Fruit fly (Drosophila melanogaster) whole organism, embryonic: Measurements from ENCODE around the gene CG14020.
A peak's percentile ranks its signal among the peaks of the same experiment; 100 is the strongest.

ENCODE experiments used
- CG12071 ChIP-seq: fragments of 200-800 bp; sonication (Bioruptor generic); optimal IDR thresholded peaks from 3 replicates; lab custom pipeline; 2018; ENCODE audit warnings: missing biosample characterization, mild to moderate bottlenecking, missing genetic modification characterization
- CG12942 ChIP-seq: fragments of 200-800 bp; sonication (Bioruptor generic); optimal IDR thresholded peaks from 3 replicates; lab custom pipeline; 2016; ENCODE audit warnings: missing biosample characterization, missing genetic modification characterization
- CG17612 ChIP-seq: fragments of 200-800 bp; sonication (Bioruptor generic); IDR thresholded peaks from 2 replicates; pipeline ENCODE4 v1.3.6; 2022; ENCODE audit warnings: missing biosample characterization, missing genetic modification characterization
- CG17912 ChIP-seq: fragments of 200-800 bp; sonication (Bioruptor generic); optimal IDR thresholded peaks from 2 replicates; lab custom pipeline; 2018; ENCODE audit warnings: missing biosample characterization, mild to moderate bottlenecking, missing genetic modification characterization
- CG18011 ChIP-seq: fragments of 200-800 bp; sonication (Bioruptor generic); optimal IDR thresholded peaks from 2 replicates; lab custom pipeline; 2017; ENCODE audit warnings: missing biosample characterization, missing genetic modification characterization, mild to moderate bottlenecking, moderate library complexity, missing genotype
- CG30431 ChIP-seq: fragments of 200-800 bp; sonication (Bioruptor generic); optimal IDR thresholded peaks from 2 replicates; lab custom pipeline; 2017; ENCODE audit warnings: missing biosample characterization, missing genetic modification characterization
- CG4404 ChIP-seq: fragments of 200-800 bp; sonication (Bioruptor generic); IDR thresholded peaks from 2 replicates; pipeline ENCODE4 v1.3.6; 2022; ENCODE audit warnings: missing biosample characterization, missing genetic modification characterization
- CG5245 ChIP-seq: fragments of 200-800 bp; sonication (Bioruptor generic); optimal IDR thresholded peaks from 3 replicates; lab custom pipeline; 2016; ENCODE audit warnings: missing biosample characterization, missing genetic modification characterization
- CG6654 ChIP-seq: fragments of 200-800 bp; sonication (Bioruptor generic); optimal IDR thresholded peaks from 2 replicates; lab custom pipeline; 2017; ENCODE audit warnings: missing biosample characterization, mild to moderate bottlenecking, missing genetic modification characterization
- CG6689 ChIP-seq: fragments of 200-800 bp; sonication (Bioruptor generic); IDR thresholded peaks from 2 replicates; pipeline ENCODE4 v1.3.6; 2022; ENCODE audit warnings: missing biosample characterization, missing genetic modification characterization
- CG7928 ChIP-seq: fragments of 200-800 bp; sonication (Bioruptor generic); optimal IDR thresholded peaks from 2 replicates; lab custom pipeline; 2017; ENCODE audit warnings: missing biosample characterization, mild to moderate bottlenecking, missing genetic modification characterization
- CrebB ChIP-seq: fragments of 200-800 bp; sonication (Bioruptor generic); optimal IDR thresholded peaks from 3 replicates; lab custom pipeline; 2018; ENCODE audit warnings: missing biosample characterization, mild to moderate bottlenecking, missing genetic modification characterization
- Deaf1 ChIP-seq: fragments of 200-800 bp; optimal IDR thresholded peaks from 3 replicates; lab custom pipeline; 2019; ENCODE audit warnings: missing biosample characterization, mild to moderate bottlenecking, missing genetic modification characterization, moderate library complexity
- ERR ChIP-seq: fragments of 200-800 bp; sonication (Bioruptor generic); optimal IDR thresholded peaks from 2 replicates; lab custom pipeline; 2016; ENCODE audit warnings: missing biosample characterization, missing genetic modification characterization
- Max ChIP-seq: fragments of 200-800 bp; sonication (Bioruptor generic); optimal IDR thresholded peaks from 2 replicates; lab custom pipeline; 2016; ENCODE audit warnings: missing biosample characterization, mild to moderate bottlenecking, missing genetic modification characterization
- NFAT ChIP-seq: fragments of 200-800 bp; sonication (Bioruptor generic); IDR thresholded peaks from 2 replicates; pipeline ENCODE4 v1.3.6; 2022; ENCODE audit warnings: missing biosample characterization, missing genetic modification characterization
- Neu2 ChIP-seq: fragments of 200-800 bp; sonication (Bioruptor generic); optimal IDR thresholded peaks from 3 replicates; lab custom pipeline; 2016; ENCODE audit warnings: missing biosample characterization, missing genetic modification characterization, borderline replicate concordance
- Six4 ChIP-seq: fragments of 200-800 bp; sonication (Bioruptor generic); optimal IDR thresholded peaks from 2 replicates; lab custom pipeline; 2016; ENCODE audit warnings: missing biosample characterization, missing genetic modification characterization
- ab ChIP-seq: fragments of 200-800 bp; sonication (Bioruptor generic); optimal IDR thresholded peaks from 2 replicates; lab custom pipeline; 2016; ENCODE audit warnings: missing biosample characterization, missing genetic modification characterization
- crol ChIP-seq: fragments of 200-800 bp; sonication (Bioruptor generic); IDR thresholded peaks from 2 replicates; pipeline ENCODE4 v1.3.6; 2022; ENCODE audit warnings: missing biosample characterization, missing genetic modification characterization
- da ChIP-seq: fragments of 200-800 bp; sonication (Bioruptor generic); optimal IDR thresholded peaks from 2 replicates; lab custom pipeline; 2016; ENCODE audit warnings: missing biosample characterization, missing genetic modification characterization
- dm ChIP-seq: fragments of 200-800 bp; sonication (Bioruptor generic); optimal IDR thresholded peaks from 3 replicates; lab custom pipeline; 2016; ENCODE audit warnings: missing biosample characterization, missing genetic modification characterization
- ems ChIP-seq: fragments of 200-800 bp; sonication (Bioruptor generic); optimal IDR thresholded peaks from 3 replicates; lab custom pipeline; 2016; ENCODE audit warnings: missing biosample characterization, missing genetic modification characterization
- fd102C ChIP-seq: fragments of 200-800 bp; sonication (Bioruptor generic); optimal IDR thresholded peaks from 2 replicates; lab custom pipeline; 2018; ENCODE audit warnings: missing biosample characterization, mild to moderate bottlenecking, missing genetic modification characterization, moderate library complexity
- gcm2 ChIP-seq: fragments of 200-800 bp; sonication (Bioruptor generic); optimal IDR thresholded peaks from 2 replicates; lab custom pipeline; 2016; ENCODE audit warnings: missing biosample characterization, missing genetic modification characterization
- gsb ChIP-seq: fragments of 200-800 bp; sonication (Bioruptor generic); IDR thresholded peaks from 2 replicates; pipeline ENCODE4 v1.3.6; 2022; ENCODE audit warnings: missing biosample characterization, missing genetic modification characterization
- gsb-n ChIP-seq: fragments of 200-800 bp; sonication (Bioruptor generic); optimal IDR thresholded peaks from 3 replicates; lab custom pipeline; 2018; ENCODE audit warnings: missing biosample characterization, mild to moderate bottlenecking, missing genetic modification characterization
- hbn ChIP-seq: fragments of 200-800 bp; sonication (Bioruptor generic); IDR thresholded peaks from 2 replicates; pipeline ENCODE4 v1.3.6; 2022; ENCODE audit warnings: missing biosample characterization, missing genetic modification characterization; ENCODE audit not compliant: partially characterized antibody
- hkb ChIP-seq, 2 experiments: fragments of 200-800 bp in 1 of 2; fragments of >200 bp in 1 of 2; sonication (Bioruptor generic) in 1 of 2; IDR thresholded peaks in 1 of 2; optimal IDR thresholded peaks in 1 of 2; 2 replicates each; pipeline versions ENCODE4 v1.3.6 to Lab custom; 2017 to 2022; ENCODE audit warnings: missing biosample characterization in 1 of 2, missing genetic modification characterization in 1 of 2
- ind ChIP-seq: fragments of 200-800 bp; sonication (Bioruptor generic); optimal IDR thresholded peaks from 3 replicates; lab custom pipeline; 2016; ENCODE audit warnings: missing biosample characterization, missing genetic modification characterization
- knrl ChIP-seq: fragments of 200-800 bp; sonication (Bioruptor generic); IDR thresholded peaks from 3 replicates; pipeline ENCODE4 v1.3.6; 2022; ENCODE audit warnings: missing biosample characterization, missing genetic modification characterization; ENCODE audit not compliant: partially characterized antibody
- lola ChIP-seq, 3 experiments: fragments of >200 bp in 2 of 3; fragments of 200-800 bp in 1 of 3; sonication (Bioruptor generic) in 1 of 3; optimal IDR thresholded peaks; 2 replicates each; lab custom pipeline; 2017 to 2019; ENCODE audit warnings: missing biosample characterization in 3 of 3, missing genetic modification characterization in 3 of 3, mild to moderate bottlenecking in 1 of 3, moderate library complexity in 1 of 3
- nerfin-1 ChIP-seq: fragments of 200-800 bp; sonication (Bioruptor generic); optimal IDR thresholded peaks from 3 replicates; lab custom pipeline; 2019; ENCODE audit warnings: missing biosample characterization, mild to moderate bottlenecking, missing genetic modification characterization, moderate library complexity
- nerfin-2 ChIP-seq: fragments of 200-800 bp; sonication (Bioruptor generic); IDR thresholded peaks from 2 replicates; pipeline ENCODE4 v1.3.6; 2022; ENCODE audit warnings: missing biosample characterization, missing genetic modification characterization; ENCODE audit not compliant: partially characterized antibody
- nmo ChIP-seq: fragments of 200-800 bp; sonication (Bioruptor generic); optimal IDR thresholded peaks from 2 replicates; lab custom pipeline; 2018; ENCODE audit warnings: missing biosample characterization, mild to moderate bottlenecking, missing genetic modification characterization, moderate library complexity
- odd ChIP-seq: fragments of 200-800 bp; sonication (Bioruptor generic); optimal IDR thresholded peaks from 2 replicates; lab custom pipeline; 2017; ENCODE audit warnings: missing biosample characterization, mild to moderate bottlenecking, missing genetic modification characterization
- phol ChIP-seq: fragments of 200-800 bp; sonication (Bioruptor generic); optimal IDR thresholded peaks from 3 replicates; lab custom pipeline; 2018; ENCODE audit warnings: missing biosample characterization, mild to moderate bottlenecking, missing genetic modification characterization, moderate library complexity
- psq ChIP-seq: fragments of 200-800 bp; sonication (Bioruptor generic); optimal IDR thresholded peaks from 2 replicates; lab custom pipeline; 2017; ENCODE audit warnings: missing biosample characterization, missing genetic modification characterization
- pum ChIP-seq: fragments of 200-800 bp; sonication (Bioruptor generic); optimal IDR thresholded peaks from 2 replicates; lab custom pipeline; 2016; ENCODE audit warnings: missing biosample characterization, missing genetic modification characterization
- sima ChIP-seq: fragments of 200-800 bp; sonication (Bioruptor generic); optimal IDR thresholded peaks from 2 replicates; lab custom pipeline; 2016; ENCODE audit warnings: missing biosample characterization, missing genetic modification characterization
- stc ChIP-seq: fragments of 200-800 bp; sonication (Bioruptor generic); IDR thresholded peaks from 2 replicates; pipeline ENCODE4 v1.3.6; 2022; ENCODE audit warnings: missing biosample characterization, missing genetic modification characterization
- tin ChIP-seq: fragments of 200-800 bp; sonication (Bioruptor generic); optimal IDR thresholded peaks from 3 replicates; lab custom pipeline; 2016; ENCODE audit warnings: missing biosample characterization, missing genetic modification characterization
- tll ChIP-seq, 2 experiments: fragments of 200-800 bp in 1 of 2; fragments of >200 bp in 1 of 2; sonication (Bioruptor generic) in 1 of 2; optimal IDR thresholded peaks; 2 replicates each; lab custom pipeline; 2017 to 2019; ENCODE audit warnings: missing biosample characterization in 2 of 2, missing genetic modification characterization in 2 of 2, mild to moderate bottlenecking in 1 of 2, moderate library complexity in 1 of 2
- tup ChIP-seq: fragments of 200-800 bp; sonication (Bioruptor generic); optimal IDR thresholded peaks from 2 replicates; lab custom pipeline; 2016; ENCODE audit warnings: missing biosample characterization, mild to moderate bottlenecking, missing genetic modification characterization, moderate library complexity
- vfl ChIP-seq: fragments of 200-800 bp; sonication (Bioruptor generic); optimal IDR thresholded peaks from 2 replicates; lab custom pipeline; 2016; ENCODE audit warnings: missing biosample characterization, missing genetic modification characterization

Gene CG14020

DNA sequence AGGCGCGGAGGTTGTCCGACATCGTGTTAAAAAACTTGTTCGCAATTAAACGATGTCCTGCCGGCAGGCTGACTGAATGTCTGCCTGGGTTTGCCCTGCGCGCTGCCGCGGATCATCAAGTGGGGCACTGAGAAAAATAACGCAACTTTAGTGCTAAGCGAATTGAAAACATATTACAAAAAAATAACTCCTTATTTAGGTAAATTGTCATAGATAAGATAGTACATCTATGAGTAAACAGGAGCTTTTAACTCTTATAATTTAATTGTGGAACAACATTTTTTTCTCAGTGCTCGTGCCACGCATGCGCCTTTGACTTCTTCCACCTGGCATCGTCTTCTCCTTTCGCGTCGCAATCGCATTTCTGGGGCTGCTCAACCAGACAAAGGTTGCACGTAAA is 37.6 kb upstream of the CG14020 start (continued):
- no peak for TF ChIP-seq Max (GFP tag; lab: Kevin White, UChicago)
- no peak for TF ChIP-seq sima
- TF ChIP-seq Six4 = no peak
- no peak for TF ChIP-seq odd
- no peak for TF ChIP-seq Deaf1 (tag; lab: Kevin White, UChicago)
- no peak for TF ChIP-seq dm (GFP tag; lab: Kevin White, UChicago)
- no peak for TF ChIP-seq ERR
- no peak for TF ChIP-seq CG17912 (GFP tag; lab: Kevin White, UChicago)
- no peak for TF ChIP-seq hbn (GFP tag; lab: Robert Waterston, UW)
- TF ChIP-seq vfl (GFP tag; lab: Kevin White, UChicago) = no peak
- TF ChIP-seq tll (GFP tag; optimal IDR thresholded peaks at IDR 0.05; lab: Kevin White, UChicago) = no peak
- TF ChIP-seq gcm2 (GFP tag; lab: Kevin White, UChicago) = no peak
- TF ChIP-seq hkb (optimal IDR thresholded peaks at IDR 0.05; lab: Kevin White, UChicago) = no peak
- no peak for TF ChIP-seq hkb (GFP tag; IDR thresholded peaks at IDR 0.05; lab: Robert Waterston, UW)
- peak in 1 of 3 experiments; percentile 36 for TF ChIP-seq lola (GFP tag; optimal IDR thresholded peaks at IDR 0.05; lab: Kevin White, UChicago)
- no peak for TF ChIP-seq CG5245 (GFP tag; lab: Kevin White, UChicago)
- no peak for TF ChIP-seq ems
- TF ChIP-seq CG6689 (GFP tag; lab: Robert Waterston, UW) = 0 out of 2 replicates have a peak, but pooled peaks have one; percentile 20
- no peak for TF ChIP-seq fd102C (GFP tag; lab: Kevin White, UChicago)
- TF ChIP-seq CG4404 (GFP tag; lab: Robert Waterston, UW) = 0 out of 2 replicates have a peak, but pooled peaks have one; percentile 30
- no peak for TF ChIP-seq crol (GFP tag; lab: Robert Waterston, UW)
- no peak for TF ChIP-seq psq (GFP tag; lab: Kevin White, UChicago)
- no peak for TF ChIP-seq knrl (GFP tag; lab: Robert Waterston, UW)
- TF ChIP-seq CG12071 (GFP tag; lab: Kevin White, UChicago) = no peak
- TF ChIP-seq da (GFP tag; lab: Kevin White, UChicago) = no peak
- no peak for TF ChIP-seq pum (GFP tag; lab: Kevin White, UChicago)
- TF ChIP-seq CrebB (tag; lab: Kevin White, UChicago) = no peak
- no peak for TF ChIP-seq nerfin-2 (GFP tag; lab: Robert Waterston, UW)
- TF ChIP-seq gsb (GFP tag; lab: Robert Waterston, UW) = no peak
- no peak for TF ChIP-seq gsb-n (tag; lab: Kevin White, UChicago)
- TF ChIP-seq NFAT = no peak
- no peak for TF ChIP-seq CG7928 (GFP tag; lab: Kevin White, UChicago)
- no peak for TF ChIP-seq ab (GFP tag; lab: Kevin White, UChicago)
- no peak for TF ChIP-seq CG30431
- TF ChIP-seq tup (GFP tag; lab: Kevin White, UChicago) = no peak
- TF ChIP-seq Neu2 = no peak
- TF ChIP-seq stc = 0 out of 2 replicates have a peak, but pooled peaks have one; percentile 11
- TF ChIP-seq CG6654 (GFP tag; lab: Kevin White, UChicago) = no peak
- TF ChIP-seq ind (GFP tag; lab: Kevin White, UChicago) = no peak
- no peak for TF ChIP-seq CG12942
- TF ChIP-seq tin = peak; percentile 13
- TF ChIP-seq CG18011 (GFP tag; lab: Kevin White, UChicago) = no peak
- peak; percentile 4 for TF ChIP-seq phol
- no peak for TF ChIP-seq nmo (GFP tag; lab: Kevin White, UChicago)
- no peak for TF ChIP-seq nerfin-1 (tag; lab: Kevin White, UChicago)
- TF ChIP-seq CG17612 (GFP tag; lab: Robert Waterston, UW) = no peak
